Worm (Caenorhabditis elegans): ENCODE results near the gene soc-2.

Gene soc-2

ce11 chrIV:5152391-5152790 lies at the start of gene soc-2:
TSS of gene soc-2 (minus strand) at chrIV:5152491.
- TF ChIP-seq B0261.1 (tag; optimal IDR thresholded peaks at IDR 0.05) (no peak), nhr-80 (tag; optimal IDR thresholded peaks at IDR 0.05) (no peak), F37B4.10 (GFP tag; IDR thresholded peaks at IDR 0.05) (no peak), lag-1 (GFP tag; IDR thresholded peaks at IDR 0.05) (no peak), lin-35 (GFP tag; optimal IDR thresholded peaks at IDR 0.05) (no peak), dpl-1 (GFP tag; optimal IDR thresholded peaks at IDR 0.05) (no peak), dpff-1 (tag; optimal IDR thresholded peaks at IDR 0.05) (no peak), nhr-90 (tag; optimal IDR thresholded peaks at IDR 0.05) (no peak), B0035.1 (tag; optimal IDR thresholded peaks at IDR 0.05) (no peak), T26A5.8 (tag; optimal IDR thresholded peaks at IDR 0.05) (no peak), sea-2 (GFP tag; IDR thresholded peaks at IDR 0.05) (no peak), Y79H2A.3 (GFP tag; conservative IDR thresholded peaks at IDR 0.05) (no peak), aptf-3 (GFP tag; IDR thresholded peaks at IDR 0.05) (no peak), F33H1.4 (GFP tag; IDR thresholded peaks at IDR 0.05) (no peak), chd-7 (tag; optimal IDR thresholded peaks at IDR 0.05) (no peak)

- TF ChIP-seq pha-4 (tag; optimal IDR thresholded peaks at IDR 0.05) (no peak), madf-3 (GFP tag; IDR thresholded peaks at IDR 0.05) (no peak), athp-1 (tag; optimal IDR thresholded peaks at IDR 0.05) (no peak), nhr-179 (tag; optimal IDR thresholded peaks at IDR 0.05) (no peak), ekl-4 (GFP tag; IDR thresholded peaks at IDR 0.05) (no peak)
These were observed 48.5 kb upstream of the soc-2 start for ce11 chrIV:5200813-5201212.

DNA sequence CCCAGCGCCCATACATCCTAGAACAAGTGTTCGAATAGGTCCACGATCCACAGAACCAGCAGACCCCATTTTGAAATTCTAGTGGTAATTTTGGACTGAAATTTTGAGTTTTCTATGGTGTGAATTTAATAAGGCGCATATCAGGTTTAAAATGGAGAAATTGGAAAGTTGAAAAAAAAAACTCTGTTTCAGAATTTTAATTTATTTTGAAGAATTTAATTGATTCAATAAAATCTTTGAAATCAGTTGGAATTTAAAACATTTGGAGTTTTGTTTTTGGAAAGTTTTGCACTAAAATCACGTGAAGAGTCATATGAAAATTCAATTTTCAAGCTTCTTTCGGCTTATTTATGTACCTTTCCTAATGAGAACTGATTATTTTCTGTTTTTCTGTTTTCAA lies 43.2 kb upstream of the soc-2 start, which contains the start of gene gpa-18:
Gene gpa-18, minus strand, starts transcription at position 101 of the 400 bp plus-strand sequence.
- no peak for TF ChIP-seq ceh-40 (GFP tag; IDR thresholded peaks at IDR 0.05)
- TF ChIP-seq B0261.1 (tag; optimal IDR thresholded peaks at IDR 0.05), result no peak
- TF ChIP-seq Y53G8AR.9 (GFP tag; conservative IDR thresholded peaks at IDR 0.05), result no peak
- TF ChIP-seq pbrm-1 (GFP tag; IDR thresholded peaks at IDR 0.05), result no peak
- no peak for TF ChIP-seq die-1 (tag; optimal IDR thresholded peaks at IDR 0.05)
- TF ChIP-seq egl-18 (GFP tag; IDR thresholded peaks at IDR 0.05), result no peak
- TF ChIP-seq nhr-27 (tag; optimal IDR thresholded peaks at IDR 0.05), result no peak
- TF ChIP-seq egrh-3 (GFP tag; IDR thresholded peaks at IDR 0.05), result no peak
- TF ChIP-seq him-1 (tag; optimal IDR thresholded peaks at IDR 0.05), result no peak
- no peak for TF ChIP-seq C17E4.6 (GFP tag; IDR thresholded peaks at IDR 0.05)
- no peak for TF ChIP-seq egl-44 (GFP tag; IDR thresholded peaks at IDR 0.05)
- TF ChIP-seq athp-1 (tag; optimal IDR thresholded peaks at IDR 0.05), result no peak
- no peak for TF ChIP-seq nhr-90 (tag; optimal IDR thresholded peaks at IDR 0.05)
- no peak for TF ChIP-seq madf-10 (tag; optimal IDR thresholded peaks at IDR 0.05)
- TF ChIP-seq Y53F4B.3 (GFP tag; IDR thresholded peaks at IDR 0.05), result no peak

- TF ChIP-seq T07F8.4 (tag; optimal IDR thresholded peaks at IDR 0.05) (no peak), lin-35 (GFP tag; optimal IDR thresholded peaks at IDR 0.05) (peak in 1 of 3 experiments; percentile 67), somi-1 (GFP tag; optimal IDR thresholded peaks at IDR 0.05) (no peak), snpc-4 (GFP tag; optimal IDR thresholded peaks at IDR 0.05) (no peak), snpc-4 (tag; optimal IDR thresholded peaks at IDR 0.05) (peak in 2 of 4 experiments; percentile 4 to 53), lin-54 (GFP tag; optimal IDR thresholded peaks at IDR 0.05) (peak; percentile 65), nfya-2 (GFP tag; IDR thresholded peaks at IDR 0.05) (no peak), snpc-3.4 (tag; optimal IDR thresholded peaks at IDR 0.05) (no peak), tbp1 (GFP tag; optimal IDR thresholded peaks at IDR 0.05) (peak; percentile 16), efl-1 (GFP tag; optimal IDR thresholded peaks at IDR 0.05) (peak; percentile 48), mcd-1 (GFP tag; IDR thresholded peaks at IDR 0.05) (peak; percentile 39; the same call in 1 of the 2 replicates), F23B12.7 (tag; optimal IDR thresholded peaks at IDR 0.05; ENCODE audit: insufficient read depth) (no peak), madf-8 (GFP tag; conservative IDR thresholded peaks at IDR 0.05) (no peak)
These were observed 35.8 kb upstream of the soc-2 start for ce11 chrIV:5188051-5188450.

All from whole organism, young adult.